Fruit fly (Drosophila melanogaster): ENCODE data around the gene Cad86C.
A peak's percentile ranks its signal among the peaks of the same experiment; 100 is the strongest.

Cad86C gene

dm6 chr3R:10872148-10872783, 45.4 kb downstream of the Cad86C start, which contains the start of gene Fdh (continued):
- TF ChIP-seq CG10959 (GFP tag; IDR thresholded peaks at IDR 0.05) (no peak), ara (GFP tag; IDR thresholded peaks at IDR 0.05) (peak; percentile 60; the same call in 1 of the 2 replicates), crp (GFP tag; optimal IDR thresholded peaks at IDR 0.05) (peak; percentile 78 to 90), CG17912 (GFP tag; optimal IDR thresholded peaks at IDR 0.05) (no peak), CG10979 (tag; optimal IDR thresholded peaks at IDR 0.05) (peak; percentile 75), Spps (tag; optimal IDR thresholded peaks at IDR 0.05) (peak; percentile 69), CG10267 (tag; optimal IDR thresholded peaks at IDR 0.05) (peak; percentile 82), run (tag; optimal IDR thresholded peaks at IDR 0.05) (peak; percentile 4), pho (GFP tag; optimal IDR thresholded peaks at IDR 0.05) (no peak), Dbx (GFP tag; IDR thresholded peaks at IDR 0.05) (peak; percentile 54; the same call in 1 of the 3 replicates), Taf1 (GFP tag; IDR thresholded peaks at IDR 0.05) (no peak), pum (GFP tag; optimal IDR thresholded peaks at IDR 0.05) (no peak), CG34224 (GFP tag; IDR thresholded peaks at IDR 0.05; ENCODE audit: partially characterized antibody) (no peak), az2 (GFP tag; optimal IDR thresholded peaks at IDR 0.05) (peak; percentile 22), CG13894 (tag; optimal IDR thresholded peaks at IDR 0.05) (peak; percentile 7), dmrt11E (tag; optimal IDR thresholded peaks at IDR 0.05) (peak; percentile 79), Asciz (GFP tag; optimal IDR thresholded peaks at IDR 0.05) (peak; percentile 64), CG4820 (GFP tag; optimal IDR thresholded peaks at IDR 0.05) (peak; percentile 100), Oli (tag; optimal IDR thresholded peaks at IDR 0.05) (peak; percentile 24), CG18619 (GFP tag; optimal IDR thresholded peaks at IDR 0.05) (peak; percentile 60), grn (GFP tag; optimal IDR thresholded peaks at IDR 0.05) (no peak), grau (tag; optimal IDR thresholded peaks at IDR 0.05) (peak; percentile 66), Hr51 (GFP tag; optimal IDR thresholded peaks at IDR 0.05) (peak in 1 of 2 experiments; percentile 68), CG8924 (tag; optimal IDR thresholded peaks at IDR 0.05) (peak; percentile 54), Nf-YB (GFP tag; optimal IDR thresholded peaks at IDR 0.05) (peak; percentile 50), corto (GFP tag; optimal IDR thresholded peaks at IDR 0.05) (peak; percentile 5), CG16863 (GFP tag; optimal IDR thresholded peaks at IDR 0.05) (peak; percentile 9), Atf6 (GFP tag; IDR thresholded peaks at IDR 0.05) (peak; percentile 45; the same call in 1 of the 2 replicates), NC2α (GFP tag; optimal IDR thresholded peaks at IDR 0.05) (no peak), dati (GFP tag; IDR thresholded peaks at IDR 0.05) (no peak), CG18262 (tag; optimal IDR thresholded peaks at IDR 0.05) (peak; percentile 74), sc (optimal IDR thresholded peaks at IDR 0.05) (no peak), sc (GFP tag; optimal IDR thresholded peaks at IDR 0.05) (peak; percentile 23), CrebB (tag; optimal IDR thresholded peaks at IDR 0.05) (peak; percentile 23), cad (GFP tag; optimal IDR thresholded peaks at IDR 0.05) (no peak), dmrt99B (tag; optimal IDR thresholded peaks at IDR 0.05) (peak; percentile 58), CG16815 (GFP tag; optimal IDR thresholded peaks at IDR 0.05) (no peak), CG12236 (GFP tag; optimal IDR thresholded peaks at IDR 0.05) (no peak), CG4854 (GFP tag; optimal IDR thresholded peaks at IDR 0.05) (no peak), CG7963 (GFP tag; IDR thresholded peaks at IDR 0.05; ENCODE audit: partially characterized antibody) (no peak), ind (GFP tag; optimal IDR thresholded peaks at IDR 0.05) (peak; percentile 35), Mes4 (GFP tag; optimal IDR thresholded peaks at IDR 0.05) (peak; percentile 16), CG10209 (GFP tag; optimal IDR thresholded peaks at IDR 0.05) (peak; percentile 44), mld (GFP tag; IDR thresholded peaks at IDR 0.05; ENCODE audit: partially characterized antibody) (no peak), CG5180 (GFP tag; optimal IDR thresholded peaks at IDR 0.05) (peak; percentile 4), Sry-β (GFP tag; optimal IDR thresholded peaks at IDR 0.05) (peak; percentile 6), BtbVII (GFP tag; optimal IDR thresholded peaks at IDR 0.05) (peak; percentile 29), gcm (GFP tag; optimal IDR thresholded peaks at IDR 0.05) (peak; percentile 59), gt (GFP tag; IDR thresholded peaks at IDR 0.05) (no peak)
